Worm (Caenorhabditis elegans): Measurements from ENCODE around the gene K09F5.4.

The K09F5.4 gene

ce11 chrX:7710643-7711042 is at the start of gene K09F5.4:
K09F5.4 (minus strand) TSS chrX:7710743.
- TF ChIP-seq hnd-1 (tag; optimal IDR thresholded peaks at IDR 0.05) (no peak), ceh-13 (GFP tag; optimal IDR thresholded peaks at IDR 0.05) (no peak), flt-1 (GFP tag; IDR thresholded peaks at IDR 0.05) (no peak), ama-1 (optimal IDR thresholded peaks at IDR 0.05) (no peak), pes-1 (GFP tag; IDR thresholded peaks at IDR 0.05) (no peak), ceh-36 (tag; optimal IDR thresholded peaks at IDR 0.05) (no peak), tbx-37 (GFP tag; conservative IDR thresholded peaks at IDR 0.05) (no peak), F13C5.2 (tag; optimal IDR thresholded peaks at IDR 0.05) (no peak), tbx-11 (GFP tag; IDR thresholded peaks at IDR 0.05) (no peak), scrt-1 (GFP tag; IDR thresholded peaks at IDR 0.05) (no peak), tra-4 (tag; optimal IDR thresholded peaks at IDR 0.05) (no peak), sea-1 (GFP tag; conservative IDR thresholded peaks at IDR 0.05) (no peak), hmg-4 (GFP tag; optimal IDR thresholded peaks at IDR 0.05) (no peak), B0310.2 (tag; optimal IDR thresholded peaks at IDR 0.05) (no peak), hmbx-1 (tag; optimal IDR thresholded peaks at IDR 0.05) (no peak), aly-1 (tag; optimal IDR thresholded peaks at IDR 0.05) (no peak), ets-7 (tag; optimal IDR thresholded peaks at IDR 0.05) (no peak)

ce11 chrX:7752770-7753169 is 42.2 kb upstream of the K09F5.4 start, which contains the start of gene deg-1:
deg-1 (plus strand) TSS chrX:7753070.
- no peak for TF ChIP-seq sea-1 (GFP tag; conservative IDR thresholded peaks at IDR 0.05)
- no peak for TF ChIP-seq ets-7 (tag; optimal IDR thresholded peaks at IDR 0.05)
- TF ChIP-seq tbx-37 (GFP tag; conservative IDR thresholded peaks at IDR 0.05) = no peak
- no peak for TF ChIP-seq F13C5.2 (tag; optimal IDR thresholded peaks at IDR 0.05)
- TF ChIP-seq hnd-1 (tag; optimal IDR thresholded peaks at IDR 0.05) = no peak
- TF ChIP-seq hmbx-1 (tag; optimal IDR thresholded peaks at IDR 0.05) = no peak
- TF ChIP-seq B0310.2 (tag; optimal IDR thresholded peaks at IDR 0.05) = no peak
- TF ChIP-seq aly-1 (tag; optimal IDR thresholded peaks at IDR 0.05) = no peak
- TF ChIP-seq pes-1 (GFP tag; IDR thresholded peaks at IDR 0.05) = no peak
- no peak for TF ChIP-seq ceh-13 (GFP tag; optimal IDR thresholded peaks at IDR 0.05)
- no peak for TF ChIP-seq flt-1 (GFP tag; IDR thresholded peaks at IDR 0.05)
- no peak for TF ChIP-seq ama-1 (optimal IDR thresholded peaks at IDR 0.05)
- no peak for TF ChIP-seq hmg-4 (GFP tag; optimal IDR thresholded peaks at IDR 0.05)
- no peak for TF ChIP-seq tra-4 (tag; optimal IDR thresholded peaks at IDR 0.05)
- TF ChIP-seq tbx-11 (GFP tag; IDR thresholded peaks at IDR 0.05) = no peak

- no peak for TF ChIP-seq tbx-37 (GFP tag; conservative IDR thresholded peaks at IDR 0.05)
- TF ChIP-seq B0310.2 (tag; optimal IDR thresholded peaks at IDR 0.05) = no peak
- no peak for TF ChIP-seq hnd-1 (tag; optimal IDR thresholded peaks at IDR 0.05)
Observed at ce11 chrX:7750084-7750483, 39.5 kb upstream of the K09F5.4 start.

- no peak for TF ChIP-seq sea-1 (GFP tag; conservative IDR thresholded peaks at IDR 0.05)
Observed at ce11 chrX:7745386-7745785, 34.8 kb upstream of the K09F5.4 start.

ce11 chrX:7743939-7744338 is 33.4 kb upstream of the K09F5.4 start, which contains the start of gene ref-2:
ref-2 (plus strand) TSS chrX:7744239.
- TF ChIP-seq B0310.2 (tag; optimal IDR thresholded peaks at IDR 0.05) (no peak), ama-1 (optimal IDR thresholded peaks at IDR 0.05) (no peak), scrt-1 (GFP tag; IDR thresholded peaks at IDR 0.05) (no peak), sea-1 (GFP tag; conservative IDR thresholded peaks at IDR 0.05) (no peak), tbx-11 (GFP tag; IDR thresholded peaks at IDR 0.05) (no peak), hnd-1 (tag; optimal IDR thresholded peaks at IDR 0.05) (no peak)

ce11 chrX:7739353-7739752 is 28.8 kb upstream of the K09F5.4 start, which contains the start of gene K09F5.1:
K09F5.1 (plus strand) TSS chrX:7739653.
- TF ChIP-seq F13C5.2 (tag; optimal IDR thresholded peaks at IDR 0.05) (no peak), ets-7 (tag; optimal IDR thresholded peaks at IDR 0.05) (no peak), scrt-1 (GFP tag; IDR thresholded peaks at IDR 0.05) (no peak), pes-1 (GFP tag; IDR thresholded peaks at IDR 0.05) (no peak), flt-1 (GFP tag; IDR thresholded peaks at IDR 0.05) (no peak), B0310.2 (tag; optimal IDR thresholded peaks at IDR 0.05) (no peak), sea-1 (GFP tag; conservative IDR thresholded peaks at IDR 0.05) (no peak), tbx-37 (GFP tag; conservative IDR thresholded peaks at IDR 0.05) (no peak), hnd-1 (tag; optimal IDR thresholded peaks at IDR 0.05) (no peak), tra-4 (tag; optimal IDR thresholded peaks at IDR 0.05) (no peak), ceh-36 (tag; optimal IDR thresholded peaks at IDR 0.05) (no peak)

ce11 chrX:7736171-7736570 is 25.6 kb upstream of the K09F5.4 start, which contains the start of gene set-12:
set-12 (minus strand) TSS chrX:7736271.
- TF ChIP-seq ceh-36 (tag; optimal IDR thresholded peaks at IDR 0.05) = no peak
- no peak for TF ChIP-seq F13C5.2 (tag; optimal IDR thresholded peaks at IDR 0.05)
- TF ChIP-seq hnd-1 (tag; optimal IDR thresholded peaks at IDR 0.05) = no peak
- no peak for TF ChIP-seq ama-1 (optimal IDR thresholded peaks at IDR 0.05)

- TF ChIP-seq B0310.2 (tag; optimal IDR thresholded peaks at IDR 0.05) (no peak), hmbx-1 (tag; optimal IDR thresholded peaks at IDR 0.05) (no peak), pes-1 (GFP tag; IDR thresholded peaks at IDR 0.05) (no peak), ama-1 (optimal IDR thresholded peaks at IDR 0.05) (no peak), ceh-36 (tag; optimal IDR thresholded peaks at IDR 0.05) (no peak), hmg-4 (GFP tag; optimal IDR thresholded peaks at IDR 0.05) (no peak), sea-1 (GFP tag; conservative IDR thresholded peaks at IDR 0.05) (no peak), flt-1 (GFP tag; IDR thresholded peaks at IDR 0.05) (no peak), tbx-11 (GFP tag; IDR thresholded peaks at IDR 0.05) (no peak), ets-7 (tag; optimal IDR thresholded peaks at IDR 0.05) (no peak), ceh-13 (GFP tag; optimal IDR thresholded peaks at IDR 0.05) (no peak), tbx-37 (GFP tag; conservative IDR thresholded peaks at IDR 0.05) (no peak), hnd-1 (tag; optimal IDR thresholded peaks at IDR 0.05) (no peak), tra-4 (tag; optimal IDR thresholded peaks at IDR 0.05) (no peak), aly-1 (tag; optimal IDR thresholded peaks at IDR 0.05) (no peak), F13C5.2 (tag; optimal IDR thresholded peaks at IDR 0.05) (no peak)
Observed at ce11 chrX:7733571-7733970, 23.0 kb upstream of the K09F5.4 start.
